Worm (Caenorhabditis elegans): ENCODE data around the gene K09E2.2.

DNA sequence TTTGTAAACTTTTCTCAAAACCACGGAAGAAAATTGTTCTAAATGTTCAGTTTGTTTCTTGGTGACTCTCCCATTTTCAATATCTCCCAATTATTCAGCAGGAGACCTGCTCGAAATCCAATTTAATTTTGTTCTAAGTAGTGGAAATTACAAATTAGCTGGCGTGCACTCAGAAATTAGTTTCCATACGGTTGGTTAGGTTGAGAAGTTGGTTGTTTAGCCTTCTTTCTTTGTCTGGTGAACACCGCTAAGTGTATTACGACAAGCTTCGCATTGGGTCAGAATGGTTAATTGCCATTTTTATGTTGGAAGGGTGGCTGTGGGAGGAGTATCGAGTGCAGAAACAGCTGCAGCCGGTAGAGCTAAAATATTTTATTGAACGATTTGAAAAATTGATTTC lies 24.3 kb upstream of the K09E2.2 start:
- TF ChIP-seq hmg-4 (GFP tag; optimal IDR thresholded peaks at IDR 0.05) = no peak
- no peak for TF ChIP-seq ets-7 (tag; optimal IDR thresholded peaks at IDR 0.05)
- TF ChIP-seq flt-1 (GFP tag; IDR thresholded peaks at IDR 0.05) = no peak
- no peak for TF ChIP-seq hmbx-1 (tag; optimal IDR thresholded peaks at IDR 0.05)
- no peak for TF ChIP-seq F13C5.2 (tag; optimal IDR thresholded peaks at IDR 0.05)
